Fruit fly (Drosophila melanogaster) whole organism, embryonic: Measurements from ENCODE around the gene br.

Source experiments
- Ada2b ChIP-seq: fragments of 200-800 bp; sonication (Bioruptor generic); IDR thresholded peaks from 2 replicates; pipeline ENCODE4 v1.3.6; 2022; ENCODE audit warnings: missing biosample characterization, missing genetic modification characterization
- Asciz ChIP-seq: fragments of 200-800 bp; sonication (Bioruptor generic); optimal IDR thresholded peaks from 2 replicates; lab custom pipeline; 2017; ENCODE audit warnings: missing biosample characterization, mild to moderate bottlenecking, missing genetic modification characterization, missing genetic modification reagents
- BEAF-32 ChIP-seq: fragments of 200-800 bp; sonication (Bioruptor generic); optimal IDR thresholded peaks from 3 replicates; lab custom pipeline; 2017; ENCODE audit warnings: missing biosample characterization, missing genetic modification characterization, mild to moderate bottlenecking, moderate library complexity, missing genetic modification reagents
- Bteb2 ChIP-seq: fragments of 200-800 bp; sonication (Bioruptor generic); optimal IDR thresholded peaks from 2 replicates; lab custom pipeline; 2016; ENCODE audit warnings: missing biosample characterization, missing genetic modification characterization
- C15 ChIP-seq: fragments of 200-800 bp; sonication (Bioruptor generic); IDR thresholded peaks from 3 replicates; pipeline ENCODE4 v1.3.6; 2022; ENCODE audit warnings: missing biosample characterization, missing genetic modification characterization
- CG10431 ChIP-seq: fragments of 200-800 bp; sonication (Bioruptor generic); optimal IDR thresholded peaks from 3 replicates; lab custom pipeline; 2018; ENCODE audit warnings: missing biosample characterization, mild to moderate bottlenecking, missing genetic modification characterization
- CG11723 ChIP-seq: fragments of 200-800 bp; sonication (Bioruptor generic); optimal IDR thresholded peaks from 2 replicates; lab custom pipeline; 2017; ENCODE audit warnings: missing biosample characterization, mild to moderate bottlenecking, missing genetic modification characterization
- CG13775 ChIP-seq: fragments of 200-800 bp; sonication (Bioruptor generic); optimal IDR thresholded peaks from 3 replicates; lab custom pipeline; 2017; ENCODE audit warnings: missing biosample characterization, mild to moderate bottlenecking, missing genetic modification characterization
- CG15269 ChIP-seq: fragments of 200-800 bp; sonication (Bioruptor generic); optimal IDR thresholded peaks from 2 replicates; lab custom pipeline; 2018; ENCODE audit warnings: missing biosample characterization, mild to moderate bottlenecking, missing genetic modification characterization, moderate library complexity
- CG1602 ChIP-seq: fragments of 200-800 bp; sonication (Bioruptor generic); optimal IDR thresholded peaks from 3 replicates; lab custom pipeline; 2016; ENCODE audit warnings: missing biosample characterization, missing genetic modification characterization
- CG1603 ChIP-seq: fragments of 200-800 bp; sonication (Bioruptor generic); optimal IDR thresholded peaks from 2 replicates; lab custom pipeline; 2019; ENCODE audit warnings: missing biosample characterization, mild to moderate bottlenecking, missing genetic modification characterization, moderate library complexity
- CG16815 ChIP-seq: fragments of 200-800 bp; sonication (Bioruptor generic); optimal IDR thresholded peaks from 3 replicates; lab custom pipeline; 2017; ENCODE audit warnings: missing biosample characterization, mild to moderate bottlenecking, missing genetic modification characterization
- CG17568 ChIP-seq: fragments of 200-800 bp; sonication (Bioruptor generic); optimal IDR thresholded peaks from 2 replicates; lab custom pipeline; 2018; ENCODE audit warnings: missing biosample characterization, mild to moderate bottlenecking, missing genetic modification characterization, moderate library complexity
- CG17802 ChIP-seq: fragments of 200-800 bp; sonication (Bioruptor generic); optimal IDR thresholded peaks from 2 replicates; lab custom pipeline; 2018; ENCODE audit warnings: missing biosample characterization, mild to moderate bottlenecking, missing genetic modification characterization, moderate library complexity
- CG1832 ChIP-seq: fragments of 200-800 bp; sonication (Bioruptor generic); optimal IDR thresholded peaks from 2 replicates; lab custom pipeline; 2017; ENCODE audit warnings: missing biosample characterization, mild to moderate bottlenecking, missing genetic modification characterization, inconsistent platforms
- CG18476 ChIP-seq: fragments of 200-800 bp; sonication (Bioruptor generic); optimal IDR thresholded peaks from 2 replicates; lab custom pipeline; 2016; ENCODE audit warnings: missing biosample characterization, mild to moderate bottlenecking, missing genetic modification characterization
- CG30403 ChIP-seq: fragments of 200-800 bp; sonication (Bioruptor generic); optimal IDR thresholded peaks from 3 replicates; lab custom pipeline; 2016; ENCODE audit warnings: missing biosample characterization, missing genetic modification characterization
- CG30431 ChIP-seq: fragments of 200-800 bp; sonication (Bioruptor generic); optimal IDR thresholded peaks from 2 replicates; lab custom pipeline; 2017; ENCODE audit warnings: missing biosample characterization, missing genetic modification characterization
- CG31224 ChIP-seq: fragments of 200-800 bp; sonication (Bioruptor generic); IDR thresholded peaks from 2 replicates; pipeline ENCODE4 v1.3.6; 2022; ENCODE audit warnings: missing biosample characterization, missing genetic modification characterization
- CG3407 ChIP-seq: fragments of 200-800 bp; sonication (Bioruptor generic); optimal IDR thresholded peaks from 2 replicates; lab custom pipeline; 2018; ENCODE audit warnings: missing biosample characterization, mild to moderate bottlenecking, missing genetic modification characterization
- CG42726 ChIP-seq: fragments of 200-800 bp; sonication (Bioruptor generic); IDR thresholded peaks from 2 replicates; pipeline ENCODE4 v1.3.6; 2022; ENCODE audit warnings: missing biosample characterization, missing genetic modification characterization; ENCODE audit not compliant: partially characterized antibody
- CG6683 ChIP-seq: fragments of 200-800 bp; sonication (Bioruptor generic); optimal IDR thresholded peaks from 2 replicates; lab custom pipeline; 2017; ENCODE audit warnings: missing biosample characterization, mild to moderate bottlenecking, missing genetic modification characterization, missing genetic modification reagents
- CG8388 ChIP-seq: fragments of 200-800 bp; sonication (Bioruptor generic); optimal IDR thresholded peaks from 2 replicates; lab custom pipeline; 2019; ENCODE audit warnings: missing biosample characterization, mild to moderate bottlenecking, missing genetic modification characterization, moderate library complexity
- CG9817 ChIP-seq: fragments of 200-800 bp; sonication (Bioruptor generic); optimal IDR thresholded peaks from 2 replicates; lab custom pipeline; 2018; ENCODE audit warnings: missing biosample characterization, mild to moderate bottlenecking, missing genetic modification characterization, moderate library complexity
- Camta ChIP-seq: fragments of 200-800 bp; sonication (Bioruptor generic); optimal IDR thresholded peaks from 2 replicates; lab custom pipeline; 2016; ENCODE audit warnings: missing biosample characterization, missing genetic modification characterization
- Chrac-16 ChIP-seq: fragments of 200-800 bp; sonication (Bioruptor generic); optimal IDR thresholded peaks from 3 replicates; lab custom pipeline; 2016; ENCODE audit warnings: missing biosample characterization, missing genetic modification characterization
- CrebB ChIP-seq: fragments of 200-800 bp; sonication (Bioruptor generic); optimal IDR thresholded peaks from 3 replicates; lab custom pipeline; 2018; ENCODE audit warnings: missing biosample characterization, mild to moderate bottlenecking, missing genetic modification characterization
- H15 ChIP-seq: fragments of 200-800 bp; sonication (Bioruptor generic); IDR thresholded peaks from 3 replicates; pipeline ENCODE4 v1.3.6; 2022; ENCODE audit warnings: missing biosample characterization, missing genetic modification characterization
- Nf-YC ChIP-seq: fragments of 200-800 bp; optimal IDR thresholded peaks from 3 replicates; lab custom pipeline; 2019; ENCODE audit warnings: missing biosample characterization, mild to moderate bottlenecking, missing genetic modification characterization, moderate library complexity
- ac ChIP-seq: fragments of 200-800 bp; sonication (Bioruptor generic); optimal IDR thresholded peaks from 3 replicates; lab custom pipeline; 2017; ENCODE audit warnings: missing biosample characterization, mild to moderate bottlenecking, missing genetic modification characterization
- amos ChIP-seq: fragments of 200-800 bp; sonication (Bioruptor generic); IDR thresholded peaks from 2 replicates; pipeline ENCODE4 v1.3.6; 2022; ENCODE audit warnings: missing biosample characterization, missing genetic modification characterization; ENCODE audit not compliant: partially characterized antibody
- crc ChIP-seq: fragments of 200-800 bp; sonication (Bioruptor generic); optimal IDR thresholded peaks from 2 replicates; lab custom pipeline; 2016; ENCODE audit warnings: missing biosample characterization, missing genetic modification characterization
- en ChIP-seq: fragments of 200-800 bp; sonication (Bioruptor generic); optimal IDR thresholded peaks from 2 replicates; lab custom pipeline; 2016; ENCODE audit warnings: missing biosample characterization, missing genetic modification characterization
- ewg ChIP-seq: fragments of 200-800 bp; sonication (Bioruptor generic); optimal IDR thresholded peaks from 3 replicates; lab custom pipeline; 2017; ENCODE audit warnings: mild to moderate bottlenecking, missing biosample characterization, missing genetic modification reagents, missing genetic modification characterization
- fd102C ChIP-seq: fragments of 200-800 bp; sonication (Bioruptor generic); optimal IDR thresholded peaks from 2 replicates; lab custom pipeline; 2018; ENCODE audit warnings: missing biosample characterization, mild to moderate bottlenecking, missing genetic modification characterization, moderate library complexity
- fd3F ChIP-seq: fragments of 200-800 bp; sonication (Bioruptor generic); optimal IDR thresholded peaks from 2 replicates; lab custom pipeline; 2018; ENCODE audit warnings: missing biosample characterization, mild to moderate bottlenecking, missing genetic modification characterization, moderate library complexity
- fd64A ChIP-seq: fragments of 200-800 bp; sonication (Bioruptor generic); optimal IDR thresholded peaks from 3 replicates; lab custom pipeline; 2018; ENCODE audit warnings: missing biosample characterization, mild to moderate bottlenecking, missing genetic modification characterization
- jigr1 ChIP-seq: fragments of 200-800 bp; sonication (Bioruptor generic); IDR thresholded peaks from 3 replicates; pipeline ENCODE4 v1.3.6; 2022; ENCODE audit warnings: missing biosample characterization, missing genetic modification characterization
- lilli ChIP-seq: fragments of 200-800 bp; sonication (Bioruptor generic); optimal IDR thresholded peaks from 3 replicates; lab custom pipeline; 2016; ENCODE audit warnings: missing biosample characterization, missing genetic modification characterization
- lmd ChIP-seq: fragments of 200-800 bp; sonication (Bioruptor generic); IDR thresholded peaks from 2 replicates; pipeline ENCODE4 v1.3.6; 2022; ENCODE audit warnings: missing biosample characterization, missing genetic modification characterization
- lola ChIP-seq, 3 experiments: fragments of >200 bp in 2 of 3; fragments of 200-800 bp in 1 of 3; sonication (Bioruptor generic) in 1 of 3; optimal IDR thresholded peaks; 2 replicates each; lab custom pipeline; 2017 to 2019; ENCODE audit warnings: missing biosample characterization in 3 of 3, missing genetic modification characterization in 3 of 3, mild to moderate bottlenecking in 1 of 3, moderate library complexity in 1 of 3
- lov ChIP-seq, 2 experiments: fragments of 200-800 bp in 1 of 2; fragments of >200 bp in 1 of 2; sonication (Bioruptor generic) in 1 of 2; IDR thresholded peaks in 1 of 2; optimal IDR thresholded peaks in 1 of 2; 2 replicates in 1 of 2; 3 replicates in 1 of 2; pipeline versions ENCODE4 v1.3.6 to Lab custom; 2017 to 2022; ENCODE audit warnings: missing biosample characterization in 1 of 2, missing genetic modification characterization in 1 of 2
- mld ChIP-seq: fragments of 200-800 bp; sonication (Bioruptor generic); IDR thresholded peaks from 3 replicates; pipeline ENCODE4 v1.3.6; 2022; ENCODE audit warnings: missing biosample characterization, missing genetic modification characterization; ENCODE audit not compliant: partially characterized antibody
- pum ChIP-seq: fragments of 200-800 bp; sonication (Bioruptor generic); optimal IDR thresholded peaks from 2 replicates; lab custom pipeline; 2016; ENCODE audit warnings: missing biosample characterization, missing genetic modification characterization
- sob ChIP-seq: fragments of 200-800 bp; sonication (Bioruptor generic); IDR thresholded peaks from 2 replicates; pipeline ENCODE4 v1.3.6; 2022; ENCODE audit warnings: missing biosample characterization, missing genetic modification characterization
- sqz ChIP-seq: fragments of 200-800 bp; sonication (Bioruptor generic); optimal IDR thresholded peaks from 3 replicates; lab custom pipeline; 2018; ENCODE audit warnings: missing biosample characterization, mild to moderate bottlenecking, missing genetic modification characterization
- unc-4 ChIP-seq: fragments of 200-800 bp; sonication (Bioruptor generic); IDR thresholded peaks from 2 replicates; pipeline ENCODE4 v1.3.6; 2022; ENCODE audit warnings: missing biosample characterization, missing genetic modification characterization; ENCODE audit not compliant: partially characterized antibody
- unpg ChIP-seq: fragments of 200-800 bp; sonication (Bioruptor generic); optimal IDR thresholded peaks from 3 replicates; lab custom pipeline; 2018; ENCODE audit warnings: missing biosample characterization, mild to moderate bottlenecking, missing genetic modification characterization, moderate library complexity
- zf30C ChIP-seq: fragments of 200-800 bp; sonication (Bioruptor generic); optimal IDR thresholded peaks from 3 replicates; lab custom pipeline; 2018; ENCODE audit warnings: missing biosample characterization, mild to moderate bottlenecking, missing genetic modification characterization

br gene

dm6 chrX:1669214-1669613 lies 94.3 kb downstream of the br start, which contains the start of the genes CG3740 and hfw (continued):
- TF ChIP-seq Chrac-16 (GFP tag; lab: Kevin White, UChicago) = peak; percentile 77
- no peak for TF ChIP-seq en (GFP tag; lab: Kevin White, UChicago)
- peak; percentile 34 for TF ChIP-seq CG3407
- peak; percentile 40 for TF ChIP-seq CG30431 (GFP tag; lab: Kevin White, UChicago)
- peak; percentile 94 for TF ChIP-seq unc-4 (GFP tag; lab: Robert Waterston, UW)
- peak; percentile 57; the same call in 1 of the 3 replicates for TF ChIP-seq H15 (GFP tag; lab: Robert Waterston, UW)
- no peak for TF ChIP-seq CG1603 (tag; lab: Kevin White, UChicago)
- TF ChIP-seq CG30403 (GFP tag; lab: Kevin White, UChicago) = peak; percentile 82
- TF ChIP-seq fd102C (GFP tag; lab: Kevin White, UChicago) = no peak
- no peak for TF ChIP-seq sqz (GFP tag; lab: Kevin White, UChicago)
- 0 out of 2 replicates have a peak, but pooled peaks have one; percentile 58 for TF ChIP-seq CG42726 (GFP tag; lab: Robert Waterston, UW)
- no peak for TF ChIP-seq CG6683
- TF ChIP-seq ewg (GFP tag; lab: Kevin White, UChicago) = peak; percentile 67
- TF ChIP-seq lola (GFP tag; optimal IDR thresholded peaks at IDR 0.05; lab: Kevin White, UChicago) = peak in 1 of 3 experiments; percentile 69
- peak; percentile 23; the same call in 1 of the 3 replicates for TF ChIP-seq C15 (GFP tag; lab: Robert Waterston, UW)
- no peak for TF ChIP-seq fd64A
- peak; percentile 80 for TF ChIP-seq lmd (GFP tag; lab: Robert Waterston, UW)
- TF ChIP-seq BEAF-32 (GFP tag; lab: Kevin White, UChicago) = peak; percentile 92
- TF ChIP-seq amos (GFP tag; lab: Robert Waterston, UW) = peak; percentile 84
- peak; percentile 60 for TF ChIP-seq CG31224
- no peak for TF ChIP-seq Asciz (GFP tag; lab: Kevin White, UChicago)
- no peak for TF ChIP-seq CG1832 (GFP tag; lab: Kevin White, UChicago)
- peak; percentile 31 for TF ChIP-seq CG18476 (GFP tag; lab: Kevin White, UChicago)
- TF ChIP-seq lov (optimal IDR thresholded peaks at IDR 0.05; lab: Kevin White, UChicago) = no peak
- no peak for TF ChIP-seq lov (GFP tag; IDR thresholded peaks at IDR 0.05; lab: Robert Waterston, UW)
- TF ChIP-seq CG1602 (GFP tag; lab: Kevin White, UChicago) = peak; percentile 77
- 0 out of 3 replicates have a peak, but pooled peaks have one; percentile 18 for TF ChIP-seq jigr1 (GFP tag; lab: Robert Waterston, UW)
- TF ChIP-seq CG11723 (GFP tag; lab: Kevin White, UChicago) = peak; percentile 4
- peak; percentile 61 for TF ChIP-seq CG15269 (tag; lab: Kevin White, UChicago)
- peak; percentile 53 for TF ChIP-seq fd3F
- no peak for TF ChIP-seq CG17568
- peak; percentile 79 for TF ChIP-seq CG13775 (GFP tag; lab: Kevin White, UChicago)
- peak; percentile 77 for TF ChIP-seq CG9817 (tag; lab: Kevin White, UChicago)
- no peak for TF ChIP-seq crc (GFP tag; lab: Kevin White, UChicago)
- peak; percentile 19 for TF ChIP-seq Bteb2
- TF ChIP-seq Camta = no peak
- TF ChIP-seq sob = peak; percentile 82
- TF ChIP-seq zf30C = no peak
- no peak for TF ChIP-seq CG10431 (GFP tag; lab: Kevin White, UChicago)
- TF ChIP-seq unpg (GFP tag; lab: Kevin White, UChicago) = peak; percentile 75
- peak; percentile 49 for TF ChIP-seq CG8388 (GFP tag; lab: Kevin White, UChicago)
- no peak for TF ChIP-seq ac (GFP tag; lab: Kevin White, UChicago)
- TF ChIP-seq lilli = peak; percentile 71
- peak; percentile 2 for TF ChIP-seq pum (GFP tag; lab: Kevin White, UChicago)
- TF ChIP-seq CG16815 (GFP tag; lab: Kevin White, UChicago) = peak; percentile 47
- TF ChIP-seq CG17802 (tag; lab: Kevin White, UChicago) = no peak
- TF ChIP-seq Ada2b (GFP tag; lab: Robert Waterston, UW) = peak; percentile 79
- TF ChIP-seq mld = peak; percentile 52; the same call in 1 of the 3 replicates
- TF ChIP-seq Nf-YC = peak; percentile 54
- TF ChIP-seq CrebB (tag; lab: Kevin White, UChicago) = no peak
